Worm (Caenorhabditis elegans) whole organism, L4 larva: Measurements from ENCODE around the gene fbxb-98.

ENCODE experiments used
- F44E2.7 ChIP-seq: fragments of 200-800 bp; sonication (Bioruptor generic); IDR thresholded peaks from 2 replicates; pipeline ENCODE4 v2.1.2; 2022; ENCODE audit warnings: missing genetic modification characterization, missing compliant biosample characterization
- ceh-44 ChIP-seq: fragments of 200-800 bp; sonication (Bioruptor generic); IDR thresholded peaks from 2 replicates; pipeline ENCODE4 v1.3.6; 2022; ENCODE audit warnings: missing genetic modification reagents, missing genetic modification characterization, missing compliant biosample characterization
- daf-16 ChIP-seq, 3 experiments: sonication (generic microtip); optimal IDR thresholded peaks; 2 replicates each; lab custom pipeline; 2016 to 2017; ENCODE audit warnings: missing genetic modification characterization in 3 of 3, missing genetic modification reagents in 3 of 3, mild to moderate bottlenecking in 2 of 3, missing compliant biosample characterization in 2 of 3, missing biosample characterization in 1 of 3, moderate library complexity in 1 of 3
- dpl-1 ChIP-seq: fragments of 150-350 bp; optimal IDR thresholded peaks from 2 replicates; lab custom pipeline; 2014; ENCODE audit warnings: missing biosample characterization, missing genetic modification reagents, missing genetic modification characterization
- nhr-41 ChIP-seq: fragments of 200-800 bp; sonication (Bioruptor generic); IDR thresholded peaks from 2 replicates; pipeline ENCODE4 v1.3.6; 2022; ENCODE audit warnings: missing genetic modification reagents, missing genetic modification characterization, missing compliant biosample characterization
- nhr-42 ChIP-seq: fragments of 200-800 bp; sonication (Bioruptor generic); IDR thresholded peaks from 2 replicates; pipeline ENCODE4 v1.3.6; 2022; ENCODE audit warnings: missing genetic modification characterization, missing compliant biosample characterization

- TF ChIP-seq nhr-42 (GFP tag; lab: Robert Waterston, UW) (no peak), dpl-1 (GFP tag; lab: Kevin White, UChicago) (no peak), F44E2.7 (GFP tag; lab: Robert Waterston, UW) (no peak), daf-16 (GFP tag; optimal IDR thresholded peaks at IDR 0.05; lab: Kevin White, UChicago) (no peak), daf-16 (tag; optimal IDR thresholded peaks at IDR 0.05; lab: Kevin White, UChicago) (no peak), nhr-41 (GFP tag; lab: Robert Waterston, UW) (no peak), ceh-44 (GFP tag; lab: Robert Waterston, UW) (no peak)
Measured at ce11 chrII:1895278-1895677, 32.8 kb downstream of the fbxb-98 start, which contains the start of gene C46F9.5.
